Fruit fly (Drosophila melanogaster): ENCODE data around the gene CG43115.

Gene CG43115

dm6 chrX:6031692-6032091 lies 34.5 kb downstream of the CG43115 start (continued):
- TF ChIP-seq pb (GFP tag; optimal IDR thresholded peaks at IDR 0.05) (peak; percentile 63), Nf-YA (GFP tag; IDR thresholded peaks at IDR 0.05) (peak; percentile 43; the same call in 1 of the 2 replicates), CG11696 (GFP tag; IDR thresholded peaks at IDR 0.05) (0 out of 2 replicates have a peak, but pooled peaks have one; percentile 38), Abd-B (GFP tag; optimal IDR thresholded peaks at IDR 0.05) (peak; percentile 46), Hr51 (GFP tag; optimal IDR thresholded peaks at IDR 0.05) (peak; percentile 67 to 69), CG1792 (GFP tag; optimal IDR thresholded peaks at IDR 0.05) (peak; percentile 57), CG17385 (GFP tag; optimal IDR thresholded peaks at IDR 0.05) (peak; percentile 70), Myb (GFP tag; optimal IDR thresholded peaks at IDR 0.05) (peak; percentile 63), fd102C (GFP tag; optimal IDR thresholded peaks at IDR 0.05) (peak; percentile 45), ham (GFP tag; IDR thresholded peaks at IDR 0.05) (no peak), D19B (GFP tag; optimal IDR thresholded peaks at IDR 0.05) (no peak), CG10267 (tag; optimal IDR thresholded peaks at IDR 0.05) (peak; percentile 76), CG2712 (tag; optimal IDR thresholded peaks at IDR 0.05) (peak; percentile 82), pho (GFP tag; optimal IDR thresholded peaks at IDR 0.05) (peak; percentile 69), CG15479 (GFP tag; optimal IDR thresholded peaks at IDR 0.05) (no peak), jumu (GFP tag; optimal IDR thresholded peaks at IDR 0.05) (peak; percentile 74), Awh (GFP tag; IDR thresholded peaks at IDR 0.05) (peak; percentile 76), luna (GFP tag; optimal IDR thresholded peaks at IDR 0.05) (no peak), croc (GFP tag; conservative IDR thresholded peaks at IDR 0.05) (peak; percentile 77), en (GFP tag; optimal IDR thresholded peaks at IDR 0.05) (peak; percentile 61), CG11093 (GFP tag; IDR thresholded peaks at IDR 0.05) (peak; percentile 59; the same call in 2 of the 3 replicates), esg (GFP tag; conservative IDR thresholded peaks at IDR 0.05) (peak; percentile 63), HHEX (GFP tag; optimal IDR thresholded peaks at IDR 0.05) (peak; percentile 69), CG4328 (GFP tag; optimal IDR thresholded peaks at IDR 0.05) (peak; percentile 60), tll (GFP tag; optimal IDR thresholded peaks at IDR 0.05) (no peak), CG12769 (tag; optimal IDR thresholded peaks at IDR 0.05) (peak; percentile 83), sc (optimal IDR thresholded peaks at IDR 0.05) (no peak), sc (GFP tag; optimal IDR thresholded peaks at IDR 0.05) (peak; percentile 63), gsb (GFP tag; IDR thresholded peaks at IDR 0.05) (no peak), CG14050 (GFP tag; IDR thresholded peaks at IDR 0.05) (peak; percentile 56), Mes4 (GFP tag; optimal IDR thresholded peaks at IDR 0.05) (peak; percentile 56), CG31224 (GFP tag; IDR thresholded peaks at IDR 0.05) (peak; percentile 51), CG10979 (tag; optimal IDR thresholded peaks at IDR 0.05) (peak; percentile 88), CG15696 (tag; optimal IDR thresholded peaks at IDR 0.05) (peak; percentile 86), dysf (GFP tag; IDR thresholded peaks at IDR 0.05) (peak; percentile 82), kni (GFP tag; optimal IDR thresholded peaks at IDR 0.05) (peak; percentile 23), HmgD (GFP tag; optimal IDR thresholded peaks at IDR 0.05) (peak; percentile 37), CG4707 (GFP tag; optimal IDR thresholded peaks at IDR 0.05) (peak; percentile 36), vfl (GFP tag; optimal IDR thresholded peaks at IDR 0.05) (no peak), CG11560 (tag; IDR thresholded peaks at IDR 0.05) (0 out of 3 replicates have a peak, but pooled peaks have one; percentile 59), ken (GFP tag; IDR thresholded peaks at IDR 0.05) (peak; percentile 84), CG2199 (GFP tag; IDR thresholded peaks at IDR 0.05) (no peak), CG10274 (GFP tag; optimal IDR thresholded peaks at IDR 0.05) (peak; percentile 9), abd-A (tag; optimal IDR thresholded peaks at IDR 0.05) (peak; percentile 61), CG33213 (GFP tag; optimal IDR thresholded peaks at IDR 0.05) (peak; percentile 53), bowl (GFP tag; IDR thresholded peaks at IDR 0.05) (no peak), CoRest (tag; optimal IDR thresholded peaks at IDR 0.05) (peak; percentile 85), CG5953 (GFP tag; IDR thresholded peaks at IDR 0.05) (peak; percentile 57), Asciz (GFP tag; optimal IDR thresholded peaks at IDR 0.05) (peak; percentile 65), phol (tag; optimal IDR thresholded peaks at IDR 0.05) (peak; percentile 83), ems (GFP tag; optimal IDR thresholded peaks at IDR 0.05) (peak; percentile 41)

Data from whole organism, embryonic.